Fruit fly (Drosophila melanogaster) ovary, adult (tissue): ENCODE results near the gene Sfp77F.
A peak's percentile ranks its signal among the peaks of the same experiment; 100 is the strongest.

Experiments used
- CG17801 ChIP-seq: fragments of 200-800 bp; optimal IDR thresholded peaks from 2 replicates; lab custom pipeline; 2019; ENCODE audit warnings: missing biosample characterization, mild to moderate bottlenecking, missing genetic modification characterization, moderate library complexity; ENCODE audit not compliant: partially characterized antibody

Gene Sfp77F

dm6 chr3L:20897317-20897716 lies at the start of gene Sfp77F, which contains the start of gene CG43931:
TSS of gene Sfp77F (minus strand) at chr3L:20897417.
TSS of gene CG43931 (plus strand) at chr3L:20897557.
- no peak for TF ChIP-seq CG17801 (GFP tag; lab: Kevin White, UChicago)

- no peak for TF ChIP-seq CG17801 (GFP tag; lab: Kevin White, UChicago)
Observed at dm6 chr3L:20946944-20947343, 49.7 kb upstream of the Sfp77F start.

- no peak for TF ChIP-seq CG17801 (GFP tag; lab: Kevin White, UChicago)
Observed at dm6 chr3L:20946054-20946453, 48.8 kb upstream of the Sfp77F start.

- no peak for TF ChIP-seq CG17801 (GFP tag; lab: Kevin White, UChicago)
Observed at dm6 chr3L:20944180-20944579, 47.0 kb upstream of the Sfp77F start.

dm6 chr3L:20942076-20942475 lies 44.9 kb upstream of the Sfp77F start:
- TF ChIP-seq CG17801 (GFP tag; lab: Kevin White, UChicago) = no peak

- TF ChIP-seq CG17801 (GFP tag; lab: Kevin White, UChicago) = no peak
Observed at dm6 chr3L:20933706-20934105, 36.5 kb upstream of the Sfp77F start.

dm6 chr3L:20932556-20932955 lies 35.3 kb upstream of the Sfp77F start:
- TF ChIP-seq CG17801 (GFP tag; lab: Kevin White, UChicago) = no peak

dm6 chr3L:20931510-20931909 lies 34.3 kb upstream of the Sfp77F start:
- TF ChIP-seq CG17801 (GFP tag; lab: Kevin White, UChicago) = no peak

- TF ChIP-seq CG17801 (GFP tag; lab: Kevin White, UChicago) = peak; percentile 92
Observed at dm6 chr3L:20930059-20930785, 33.0 kb upstream of the Sfp77F start.

dm6 chr3L:20929418-20929817 lies 32.2 kb upstream of the Sfp77F start:
- TF ChIP-seq CG17801 (GFP tag; lab: Kevin White, UChicago) = no peak

- no peak for TF ChIP-seq CG17801 (GFP tag; lab: Kevin White, UChicago)
Observed at dm6 chr3L:20927526-20927925, 30.3 kb upstream of the Sfp77F start, which contains the start of gene CG10589. TSS of gene CG10589 (plus strand) at chr3L:20927826.

dm6 chr3L:20923030-20923591 lies 25.9 kb upstream of the Sfp77F start:
- peak; percentile 92 for TF ChIP-seq CG17801 (GFP tag; lab: Kevin White, UChicago)

dm6 chr3L:20922279-20922830 lies 25.1 kb upstream of the Sfp77F start:
- TF ChIP-seq CG17801 (GFP tag; lab: Kevin White, UChicago) = no peak

dm6 chr3L:20921859-20922258 lies 24.6 kb upstream of the Sfp77F start:
- TF ChIP-seq CG17801 (GFP tag; lab: Kevin White, UChicago) = no peak

dm6 chr3L:20920495-20920894 lies 23.3 kb upstream of the Sfp77F start:
- TF ChIP-seq CG17801 (GFP tag; lab: Kevin White, UChicago) = no peak

dm6 chr3L:20918945-20919344 lies 21.7 kb upstream of the Sfp77F start:
- TF ChIP-seq CG17801 (GFP tag; lab: Kevin White, UChicago) = no peak
